Worm (Caenorhabditis elegans) whole organism, late embryonic: ENCODE results near the gene ZK328.6.

Source experiments
- F13H6.1 ChIP-seq: sonication (generic microtip); optimal IDR thresholded peaks from 2 replicates; lab custom pipeline; 2016; ENCODE audit warnings: missing genetic modification characterization, missing compliant biosample characterization
- K02D7.2 ChIP-seq: sonication (generic microtip); optimal IDR thresholded peaks from 2 replicates; lab custom pipeline; 2017; ENCODE audit warnings: mild to moderate bottlenecking, missing genetic modification characterization, missing compliant biosample characterization
- ceh-18 ChIP-seq: sonication (generic microtip); optimal IDR thresholded peaks from 2 replicates; lab custom pipeline; 2016; ENCODE audit warnings: missing genetic modification characterization, missing compliant biosample characterization
- ceh-2 ChIP-seq: sonication (generic microtip); optimal IDR thresholded peaks from 2 replicates; lab custom pipeline; 2016; ENCODE audit warnings: missing genotype, missing genetic modification characterization, missing compliant biosample characterization
- ceh-22 ChIP-seq: sonication (generic microtip); optimal IDR thresholded peaks from 2 replicates; lab custom pipeline; 2017; ENCODE audit warnings: missing biosample characterization, missing genetic modification characterization
- ceh-24 ChIP-seq: sonication (generic microtip); optimal IDR thresholded peaks from 2 replicates; lab custom pipeline; 2016; ENCODE audit warnings: mild to moderate bottlenecking, missing genetic modification characterization, missing compliant biosample characterization
- ceh-34 ChIP-seq: sonication (generic microtip); optimal IDR thresholded peaks from 2 replicates; lab custom pipeline; 2016; ENCODE audit warnings: mild to moderate bottlenecking, missing genetic modification characterization, missing compliant biosample characterization
- ceh-45 ChIP-seq: fragments of 200-800 bp; sonication (Bioruptor generic); IDR thresholded peaks from 2 replicates; pipeline ENCODE4 v1.3.6; 2022; ENCODE audit warnings: missing genetic modification reagents, missing genetic modification characterization, missing compliant biosample characterization
- ceh-48 ChIP-seq: sonication (generic microtip); optimal IDR thresholded peaks from 2 replicates; lab custom pipeline; 2016; ENCODE audit warnings: missing genetic modification characterization, inconsistent platforms, missing compliant biosample characterization
- ceh-9 ChIP-seq: sonication (generic microtip); optimal IDR thresholded peaks from 2 replicates; lab custom pipeline; 2016; ENCODE audit warnings: mild to moderate bottlenecking, missing genetic modification characterization, inconsistent platforms, missing compliant biosample characterization
- dmd-4 ChIP-seq: sonication (generic microtip); optimal IDR thresholded peaks from 2 replicates; lab custom pipeline; 2016; ENCODE audit warnings: borderline replicate concordance, missing genetic modification characterization, missing compliant biosample characterization
- elt-2 ChIP-seq: sonication (generic microtip); optimal IDR thresholded peaks from 2 replicates; lab custom pipeline; 2016; ENCODE audit warnings: missing genetic modification reagents, missing genetic modification characterization, missing compliant biosample characterization
- elt-4 ChIP-seq: sonication (generic microtip); optimal IDR thresholded peaks from 2 replicates; lab custom pipeline; 2016; ENCODE audit warnings: missing genetic modification characterization, missing compliant biosample characterization
- ets-4 ChIP-seq: sonication (generic microtip); optimal IDR thresholded peaks from 2 replicates; lab custom pipeline; 2016; ENCODE audit warnings: missing genetic modification characterization, missing compliant biosample characterization
- eyg-1 ChIP-seq: sonication (generic microtip); optimal IDR thresholded peaks from 2 replicates; lab custom pipeline; 2016; ENCODE audit warnings: missing genotype, missing genetic modification characterization, missing compliant biosample characterization
- fkh-10 ChIP-seq: fragments of 150-350 bp; optimal IDR thresholded peaks from 2 replicates; lab custom pipeline; 2014; ENCODE audit warnings: missing biosample characterization, missing genetic modification reagents, missing genetic modification characterization
- fkh-6 ChIP-seq: sonication (generic microtip); optimal IDR thresholded peaks from 2 replicates; lab custom pipeline; 2016; ENCODE audit warnings: missing genetic modification characterization, missing compliant biosample characterization
- gmeb-2 ChIP-seq: sonication (generic microtip); optimal IDR thresholded peaks from 2 replicates; lab custom pipeline; 2016; ENCODE audit warnings: missing genetic modification characterization, inconsistent platforms, missing compliant biosample characterization
- hlh-13 ChIP-seq: fragments of 200-800 bp; sonication (Bioruptor generic); optimal IDR thresholded peaks from 2 replicates; lab custom pipeline; 2018; ENCODE audit warnings: mild to moderate bottlenecking, missing genetic modification characterization, missing compliant biosample characterization
- hlh-8 ChIP-seq: sonication (generic microtip); optimal IDR thresholded peaks from 2 replicates; lab custom pipeline; 2016; ENCODE audit warnings: missing genotype, missing genetic modification characterization, missing compliant biosample characterization
- madf-2 ChIP-seq: sonication (generic microtip); optimal IDR thresholded peaks from 2 replicates; lab custom pipeline; 2017; ENCODE audit warnings: missing genetic modification characterization, missing compliant biosample characterization
- mec-3 ChIP-seq: sonication (generic microtip); optimal IDR thresholded peaks from 2 replicates; lab custom pipeline; 2016; ENCODE audit warnings: borderline replicate concordance, missing genetic modification characterization, missing compliant biosample characterization
- nfya-1 ChIP-seq: sonication (generic microtip); optimal IDR thresholded peaks from 2 replicates; lab custom pipeline; 2017; ENCODE audit warnings: missing genetic modification characterization, mild to moderate bottlenecking, missing compliant biosample characterization, antibody characterized with exemption, moderate library complexity
- nhr-232 ChIP-seq: sonication (generic microtip); optimal IDR thresholded peaks from 2 replicates; lab custom pipeline; 2016; ENCODE audit warnings: missing genetic modification characterization, missing compliant biosample characterization
- npax-4 ChIP-seq: sonication (generic microtip); optimal IDR thresholded peaks from 2 replicates; lab custom pipeline; 2016; ENCODE audit warnings: missing genetic modification characterization, missing compliant biosample characterization
- pax-1 ChIP-seq: fragments of 150-350 bp; optimal IDR thresholded peaks from 2 replicates; lab custom pipeline; 2014; ENCODE audit warnings: missing biosample characterization, missing genetic modification characterization
- pha-2 ChIP-seq: sonication (generic microtip); optimal IDR thresholded peaks from 2 replicates; lab custom pipeline; 2017; ENCODE audit warnings: mild to moderate bottlenecking, missing genetic modification characterization, missing compliant biosample characterization
- pha-4 ChIP-seq: fragments of 150-350 bp; optimal IDR thresholded peaks from 2 replicates; lab custom pipeline; 2018; ENCODE audit warnings: missing biosample characterization, missing genetic modification reagents, missing genetic modification characterization
- sox-2 ChIP-seq: fragments of 200-800 bp; sonication (Bioruptor generic); IDR thresholded peaks from 2 replicates; pipeline ENCODE4 v1.3.6; 2022; ENCODE audit warnings: missing genetic modification reagents, missing genetic modification characterization, missing compliant biosample characterization
- tbx-7 ChIP-seq: sonication (generic microtip); optimal IDR thresholded peaks from 2 replicates; lab custom pipeline; 2016; ENCODE audit warnings: missing genotype, missing genetic modification characterization, missing compliant biosample characterization
- unc-3 ChIP-seq, 2 experiments: fragments of 200-800 bp in 1 of 2; sonication (Bioruptor generic) in 1 of 2; sonication (generic microtip) in 1 of 2; conservative IDR thresholded peaks in 1 of 2; optimal IDR thresholded peaks in 1 of 2; 2 replicates each; pipeline versions ENCODE4 v1.3.6 to Lab custom; 2016 to 2022; ENCODE audit warnings: missing compliant biosample characterization in 2 of 2, missing genetic modification characterization in 2 of 2, missing genetic modification reagents in 1 of 2
- unc-55 ChIP-seq: sonication (generic microtip); optimal IDR thresholded peaks from 2 replicates; lab custom pipeline; 2017; ENCODE audit warnings: missing biosample characterization, missing genetic modification reagents, missing genetic modification characterization
- zip-5 ChIP-seq: sonication (generic microtip); optimal IDR thresholded peaks from 2 replicates; lab custom pipeline; 2016; ENCODE audit warnings: missing genetic modification characterization, missing compliant biosample characterization
- ztf-16 ChIP-seq: sonication (generic microtip); optimal IDR thresholded peaks from 2 replicates; lab custom pipeline; 2017; ENCODE audit warnings: missing genetic modification characterization, missing compliant biosample characterization

Gene ZK328.6

ce11 chrIII:6072937-6073336 is 42.6 kb upstream of the ZK328.6 start:
- TF ChIP-seq fkh-10 (no peak), ets-4 (no peak), pax-1 (tag; lab: Kevin White, UChicago) (peak; percentile 72)

DNA sequence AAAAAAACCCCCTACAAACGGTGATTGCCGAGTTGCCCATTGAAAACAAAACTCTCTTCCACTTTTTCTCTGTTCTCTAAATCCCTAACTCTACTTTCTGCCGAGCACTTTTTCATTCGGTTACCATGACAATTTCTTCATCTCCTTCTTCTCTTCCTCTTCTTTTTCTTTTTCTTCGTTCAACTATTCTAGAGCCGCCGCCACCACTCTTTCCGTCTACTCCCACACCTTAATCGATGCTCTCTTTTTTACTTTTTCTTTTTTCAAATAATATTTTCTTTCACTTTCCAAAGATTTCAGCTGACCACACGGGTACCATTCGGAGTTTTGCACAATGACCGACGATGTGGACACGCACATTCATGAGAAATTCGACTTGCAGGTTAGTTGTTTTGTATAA is 37.2 kb upstream of the ZK328.6 start, which contains the start of gene mapk-15:
Gene mapk-15, plus strand, starts transcription at position 301 of the 400 bp plus-strand sequence.
- TF ChIP-seq gmeb-2 (tag; lab: Kevin White, UChicago) (no peak), mec-3 (tag; lab: Kevin White, UChicago) (no peak), ztf-16 (tag; lab: Kevin White, UChicago) (no peak), nhr-232 (tag; lab: Kevin White, UChicago) (no peak), ceh-24 (tag; lab: Kevin White, UChicago) (no peak), K02D7.2 (tag; lab: Kevin White, UChicago) (no peak), ceh-18 (no peak)

DNA sequence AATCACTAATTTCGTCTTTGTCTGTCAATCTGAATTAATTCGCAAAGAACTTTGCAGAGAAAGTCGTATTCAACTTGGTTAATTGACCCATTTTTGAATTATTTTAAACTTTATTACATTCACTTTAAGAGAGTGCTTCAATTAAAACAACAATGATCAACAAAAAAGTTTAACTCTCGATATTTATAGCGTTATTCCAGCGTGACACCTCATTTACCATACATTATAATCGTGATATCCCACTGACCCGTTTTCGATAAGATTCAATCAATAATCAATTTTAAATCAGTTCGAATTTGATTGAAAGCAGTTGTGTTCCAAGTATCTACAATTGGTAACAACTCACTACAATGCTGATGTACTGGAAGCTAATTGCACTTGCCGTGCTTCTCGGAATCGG is 26.4 kb upstream of the ZK328.6 start, which contains the start of gene clc-10:
Gene clc-10, plus strand, starts transcription at position 301 of the 400 bp plus-strand sequence.
- TF ChIP-seq nfya-1 (tag; lab: Kevin White, UChicago) (no peak), hlh-8 (tag; lab: Kevin White, UChicago) (no peak), F13H6.1 (tag; lab: Kevin White, UChicago) (no peak), pha-4 (no peak), unc-55 (GFP tag; lab: Kevin White, UChicago) (no peak), ceh-34 (tag; lab: Kevin White, UChicago) (no peak), eyg-1 (tag; lab: Kevin White, UChicago) (no peak), ztf-16 (tag; lab: Kevin White, UChicago) (no peak), npax-4 (tag; lab: Kevin White, UChicago) (no peak), tbx-7 (tag; lab: Kevin White, UChicago) (no peak), ceh-22 (no peak), ceh-48 (no peak), sox-2 (GFP tag; lab: Robert Waterston, UW) (no peak), fkh-10 (no peak), ceh-2 (tag; lab: Kevin White, UChicago) (no peak), zip-5 (tag; lab: Kevin White, UChicago) (no peak), nhr-232 (tag; lab: Kevin White, UChicago) (no peak), unc-3 (GFP tag; conservative IDR thresholded peaks at IDR 0.05; lab: Robert Waterston, UW) (no peak), unc-3 (tag; optimal IDR thresholded peaks at IDR 0.05; lab: Kevin White, UChicago) (no peak)

DNA sequence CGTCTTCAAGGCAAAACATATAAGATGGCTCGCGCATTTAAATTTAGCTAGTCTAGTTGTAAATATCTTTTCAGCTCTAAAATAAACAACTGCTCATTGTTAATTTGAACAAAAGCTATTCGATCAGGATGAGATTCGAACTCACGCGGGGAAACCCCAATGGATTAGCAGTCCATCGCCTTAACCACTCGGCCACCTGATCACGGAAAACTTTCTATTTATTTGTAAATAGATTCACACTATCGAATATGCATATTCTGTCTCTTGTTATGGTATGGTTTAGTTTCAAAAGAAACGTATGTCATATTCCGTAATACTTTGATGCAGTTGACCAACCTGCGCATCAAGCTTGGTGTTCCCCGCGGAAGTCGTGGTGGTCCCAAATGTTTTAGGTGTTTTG is 25.8 kb upstream of the ZK328.6 start:
- no peak for TF ChIP-seq pha-2 (tag; lab: Kevin White, UChicago)
- TF ChIP-seq elt-4 (tag; lab: Kevin White, UChicago) = no peak
- TF ChIP-seq tbx-7 (tag; lab: Kevin White, UChicago) = no peak
- TF ChIP-seq ztf-16 (tag; lab: Kevin White, UChicago) = no peak
- no peak for TF ChIP-seq ceh-48
- TF ChIP-seq fkh-6 (tag; lab: Kevin White, UChicago) = no peak
- no peak for TF ChIP-seq F13H6.1 (tag; lab: Kevin White, UChicago)
- TF ChIP-seq dmd-4 = no peak
- TF ChIP-seq, all 69 proteins: peak for 0

DNA sequence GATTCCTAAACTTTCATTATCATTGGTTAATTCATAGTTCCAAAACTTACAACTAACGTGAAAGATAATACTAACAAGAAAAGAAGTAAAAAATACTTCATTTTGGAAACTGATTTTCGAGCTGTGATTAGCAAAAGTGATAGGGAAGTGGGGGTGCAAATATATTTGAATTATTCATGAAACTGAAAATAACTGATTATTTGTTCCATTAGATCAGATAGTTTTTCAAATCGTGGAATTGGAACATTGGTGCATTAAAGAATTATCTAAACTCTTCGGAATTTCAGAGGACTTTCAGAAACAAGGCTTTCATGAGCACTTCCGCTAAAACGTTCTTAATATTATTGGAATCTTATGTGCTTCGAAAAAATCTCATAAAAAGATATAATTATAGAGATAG is 25.3 kb upstream of the ZK328.6 start, which contains the start of gene F40H6.5:
Gene F40H6.5, minus strand, starts transcription at position 101 of the 400 bp plus-strand sequence.
- TF ChIP-seq madf-2 (tag; lab: Kevin White, UChicago) = no peak
- no peak for TF ChIP-seq ceh-9
- no peak for TF ChIP-seq ceh-45 (GFP tag; lab: Robert Waterston, UW)
- TF ChIP-seq ceh-2 (tag; lab: Kevin White, UChicago) = no peak
- no peak for TF ChIP-seq hlh-8 (tag; lab: Kevin White, UChicago)

- TF ChIP-seq elt-2 = peak; percentile 57
- no peak for TF ChIP-seq hlh-13
- TF ChIP-seq unc-3 (GFP tag; conservative IDR thresholded peaks at IDR 0.05; lab: Robert Waterston, UW) = no peak
- TF ChIP-seq unc-3 (tag; optimal IDR thresholded peaks at IDR 0.05; lab: Kevin White, UChicago) = no peak
- TF ChIP-seq, all 69 proteins: peak for 1
These were observed 16.5 kb upstream of the ZK328.6 start, which contains the start of gene tbx-11 for ce11 chrIII:6046881-6047280. Gene tbx-11 (minus strand): TSS chrIII:6046981.
